Worm (Caenorhabditis elegans) whole organism, young adult: ENCODE data around the gene srw-79.

ENCODE experiments used
- Y67H2A.10 ChIP-seq: fragments of 200-800 bp; sonication (Bioruptor generic); conservative IDR thresholded peaks from 2 replicates; pipeline ENCODE4 v1.3.6; 2022; ENCODE audit warnings: missing genetic modification reagents, missing genetic modification characterization, missing compliant biosample characterization
- akir-1 ChIP-seq: fragments of 200-800 bp; sonication (Bioruptor generic); optimal IDR thresholded peaks from 2 replicates; lab custom pipeline; 2018; ENCODE audit warnings: mild to moderate bottlenecking, missing genetic modification characterization, moderate library complexity, missing compliant biosample characterization
- chd-7 ChIP-seq: sonication (generic microtip); optimal IDR thresholded peaks from 2 replicates; lab custom pipeline; 2016; ENCODE audit warnings: mild to moderate bottlenecking, missing genetic modification characterization, moderate library complexity, missing compliant biosample characterization
- dpff-1 ChIP-seq: sonication (generic microtip); optimal IDR thresholded peaks from 2 replicates; lab custom pipeline; 2017; ENCODE audit warnings: mild to moderate bottlenecking, missing genetic modification characterization, missing compliant biosample characterization
- dpl-1 ChIP-seq: fragments of 150-350 bp; optimal IDR thresholded peaks from 2 replicates; lab custom pipeline; 2014; ENCODE audit warnings: missing biosample characterization, missing genetic modification reagents, missing genetic modification characterization
- ets-4 ChIP-seq: fragments of 200-800 bp; sonication (Bioruptor generic); optimal IDR thresholded peaks from 2 replicates; lab custom pipeline; 2018; ENCODE audit warnings: mild to moderate bottlenecking, missing genetic modification characterization, missing compliant biosample characterization
- fkh-3 ChIP-seq: sonication (generic microtip); optimal IDR thresholded peaks from 2 replicates; lab custom pipeline; 2016; ENCODE audit warnings: mild to moderate bottlenecking, missing genetic modification characterization, missing compliant biosample characterization
- hlh-12 ChIP-seq: sonication (generic microtip); optimal IDR thresholded peaks from 2 replicates; lab custom pipeline; 2016; ENCODE audit warnings: missing genetic modification characterization, missing compliant biosample characterization
- lsl-1 ChIP-seq: fragments of 200-800 bp; sonication (Bioruptor generic); optimal IDR thresholded peaks from 2 replicates; lab custom pipeline; 2018; ENCODE audit warnings: mild to moderate bottlenecking, missing genetic modification characterization, moderate library complexity, missing compliant biosample characterization
- nhr-27 ChIP-seq: fragments of 200-800 bp; sonication (Bioruptor generic); optimal IDR thresholded peaks from 2 replicates; lab custom pipeline; 2018; ENCODE audit warnings: mild to moderate bottlenecking, missing genetic modification characterization, moderate library complexity, missing compliant biosample characterization

- no peak for TF ChIP-seq dpff-1 (tag; lab: Kevin White, UChicago)
- no peak for TF ChIP-seq Y67H2A.10 (GFP tag; lab: Robert Waterston, UW)
- no peak for TF ChIP-seq ets-4 (GFP tag; lab: Kevin White, UChicago)
- no peak for TF ChIP-seq chd-7 (tag; lab: Kevin White, UChicago)
- TF ChIP-seq fkh-3 (tag; lab: Kevin White, UChicago): no peak
- no peak for TF ChIP-seq hlh-12 (tag; lab: Kevin White, UChicago)
- no peak for TF ChIP-seq lsl-1 (GFP tag; lab: Kevin White, UChicago)
- no peak for TF ChIP-seq akir-1 (GFP tag; lab: Kevin White, UChicago)
- TF ChIP-seq nhr-27 (tag; lab: Kevin White, UChicago): no peak
- TF ChIP-seq dpl-1 (GFP tag; lab: Kevin White, UChicago): no peak
Measured at ce11 chrII:2977652-2978051, 31.1 kb downstream of the srw-79 start.
